Worm (Caenorhabditis elegans): ENCODE results near the gene snt-3.

DNA sequence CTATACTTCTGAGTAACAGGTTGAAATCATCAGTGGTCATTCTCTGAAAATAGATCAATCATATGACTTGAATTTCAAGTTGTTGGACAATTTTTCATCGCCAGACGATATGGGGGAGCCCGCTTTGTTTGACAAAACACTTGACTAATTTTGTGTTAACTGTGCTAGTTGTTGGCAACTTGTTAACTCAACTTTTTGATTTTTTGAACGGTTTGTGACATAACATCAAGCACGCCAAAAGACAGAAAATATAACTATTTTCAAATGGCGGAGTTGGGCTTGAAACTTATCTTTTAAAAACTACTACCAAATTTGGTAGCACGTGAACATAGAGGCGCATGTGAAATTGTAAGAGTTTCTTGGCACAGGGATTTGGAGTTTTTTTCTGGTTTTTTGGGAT lies 34.9 kb downstream of the snt-3 start:
- no peak for TF ChIP-seq nhr-111 (GFP tag; optimal IDR thresholded peaks at IDR 0.05)
- TF ChIP-seq hlh-11 (tag; optimal IDR thresholded peaks at IDR 0.05): no peak
- TF ChIP-seq nhr-48 (tag; optimal IDR thresholded peaks at IDR 0.05): no peak
- no peak for TF ChIP-seq tra-1 (GFP tag; IDR thresholded peaks at IDR 0.05)
- no peak for TF ChIP-seq nhr-237 (tag; optimal IDR thresholded peaks at IDR 0.05)
- no peak for TF ChIP-seq ama-1 (optimal IDR thresholded peaks at IDR 0.05)
- TF ChIP-seq nhr-76 (tag; optimal IDR thresholded peaks at IDR 0.05): no peak
- no peak for TF ChIP-seq nhr-6 (tag; optimal IDR thresholded peaks at IDR 0.05)
- TF ChIP-seq F10B5.3 (tag; optimal IDR thresholded peaks at IDR 0.05): no peak
- TF ChIP-seq mep-1 (tag; optimal IDR thresholded peaks at IDR 0.05): no peak
- TF ChIP-seq zip-11 (GFP tag; IDR thresholded peaks at IDR 0.05): no peak
